Worm (Caenorhabditis elegans) whole organism, L2 larva: Measurements from ENCODE around the gene nac-3.

Experiments used
- C34F6.9 ChIP-seq: fragments of 150-350 bp; optimal IDR thresholded peaks from 2 replicates; lab custom pipeline; 2014; ENCODE audit warnings: missing biosample characterization, missing genetic modification characterization
- F13H6.1 ChIP-seq: sonication (generic microtip); optimal IDR thresholded peaks from 2 replicates; lab custom pipeline; 2016; ENCODE audit warnings: missing genetic modification characterization, missing compliant biosample characterization
- R02D3.7 ChIP-seq: fragments of 150-350 bp; optimal IDR thresholded peaks from 2 replicates; lab custom pipeline; 2014; ENCODE audit warnings: missing biosample characterization, missing genetic modification characterization
- Y55F3AM.14 ChIP-seq: fragments of 200-800 bp; sonication (Bioruptor generic); optimal IDR thresholded peaks from 2 replicates; lab custom pipeline; 2018; ENCODE audit warnings: mild to moderate bottlenecking, missing genetic modification characterization, missing compliant biosample characterization
- ZK546.5 ChIP-seq: sonication (generic microtip); optimal IDR thresholded peaks from 2 replicates; lab custom pipeline; 2017; ENCODE audit warnings: missing biosample characterization, missing genetic modification characterization
- aly-2 ChIP-seq: fragments of 150-350 bp; optimal IDR thresholded peaks from 2 replicates; lab custom pipeline; 2014; ENCODE audit warnings: missing biosample characterization, missing genetic modification characterization
- ama-1 ChIP-seq: fragments of 150-350 bp; optimal IDR thresholded peaks from 2 replicates; lab custom pipeline; 2018; ENCODE audit warnings: inconsistent platforms
- crh-2 ChIP-seq: sonication (generic microtip); optimal IDR thresholded peaks from 2 replicates; lab custom pipeline; 2017; ENCODE audit warnings: missing biosample characterization, missing genetic modification characterization
- elt-1 ChIP-seq: fragments of 150-350 bp; optimal IDR thresholded peaks from 2 replicates; lab custom pipeline; 2014; ENCODE audit warnings: missing biosample characterization, missing genetic modification characterization
- elt-3 ChIP-seq: sonication (generic microtip); optimal IDR thresholded peaks from 2 replicates; lab custom pipeline; 2017; ENCODE audit warnings: missing biosample characterization, missing genetic modification characterization
- gmeb-1 ChIP-seq: fragments of 150-350 bp; optimal IDR thresholded peaks from 2 replicates; lab custom pipeline; 2014; ENCODE audit warnings: missing biosample characterization, missing genetic modification characterization
- lin-11 ChIP-seq: fragments of 150-350 bp; sonication (generic microtip); optimal IDR thresholded peaks from 2 replicates; lab custom pipeline; 2014; ENCODE audit warnings: missing biosample characterization, missing genetic modification characterization, inconsistent platforms, mixed read lengths
- lin-13 ChIP-seq: fragments of 150-350 bp; optimal IDR thresholded peaks from 2 replicates; lab custom pipeline; 2014; ENCODE audit warnings: missing biosample characterization, missing genetic modification reagents, missing genetic modification characterization
- lsy-2 ChIP-seq, 2 experiments: fragments of 150-350 bp in 1 of 2; sonication (generic microtip) in 1 of 2; optimal IDR thresholded peaks; 2 replicates each; lab custom pipeline; 2014 to 2017; ENCODE audit warnings: missing biosample characterization in 2 of 2, missing genetic modification characterization in 2 of 2
- mab-5 ChIP-seq: fragments of 150-350 bp; optimal IDR thresholded peaks from 2 replicates; lab custom pipeline; 2014; ENCODE audit warnings: missing biosample characterization, missing genetic modification characterization
- mbf-1 ChIP-seq: sonication (generic microtip); optimal IDR thresholded peaks from 2 replicates; lab custom pipeline; 2017; ENCODE audit warnings: missing biosample characterization, missing genetic modification characterization
- mdl-1 ChIP-seq, 2 experiments: fragments of 150-350 bp in 1 of 2; sonication (generic microtip) in 1 of 2; optimal IDR thresholded peaks; 2 replicates each; lab custom pipeline; 2017; ENCODE audit warnings: missing biosample characterization in 2 of 2, missing genetic modification characterization in 2 of 2
- nhr-10 ChIP-seq: sonication (generic microtip); optimal IDR thresholded peaks from 2 replicates; lab custom pipeline; 2017; ENCODE audit warnings: missing biosample characterization, missing genetic modification characterization
- nhr-12 ChIP-seq: fragments of 150-350 bp; optimal IDR thresholded peaks from 2 replicates; lab custom pipeline; 2014; ENCODE audit warnings: missing biosample characterization, missing genetic modification characterization
- nhr-129 ChIP-seq: fragments of 150-350 bp; optimal IDR thresholded peaks from 2 replicates; lab custom pipeline; 2014; ENCODE audit warnings: missing biosample characterization, missing genetic modification characterization
- nhr-21 ChIP-seq: fragments of 150-350 bp; optimal IDR thresholded peaks from 2 replicates; lab custom pipeline; 2014; ENCODE audit warnings: missing biosample characterization, missing genetic modification characterization
- nhr-23 ChIP-seq: fragments of 150-350 bp; optimal IDR thresholded peaks from 2 replicates; lab custom pipeline; 2014; ENCODE audit warnings: missing biosample characterization, missing genetic modification reagents, missing genetic modification characterization
- nhr-237 ChIP-seq: fragments of 150-350 bp; optimal IDR thresholded peaks from 2 replicates; lab custom pipeline; 2014; ENCODE audit warnings: missing biosample characterization, missing genetic modification characterization
- nhr-6 ChIP-seq: fragments of 150-350 bp; optimal IDR thresholded peaks from 2 replicates; lab custom pipeline; 2014; ENCODE audit warnings: missing biosample characterization, missing genetic modification characterization
- nhr-77 ChIP-seq: fragments of 150-350 bp; optimal IDR thresholded peaks from 2 replicates; lab custom pipeline; 2014; ENCODE audit warnings: missing biosample characterization, missing genetic modification characterization
- sem-4 ChIP-seq: fragments of 150-350 bp; optimal IDR thresholded peaks from 2 replicates; lab custom pipeline; 2014; ENCODE audit warnings: missing biosample characterization, missing genetic modification reagents, missing genetic modification characterization
- skn-1 ChIP-seq: sonication (generic microtip); optimal IDR thresholded peaks from 2 replicates; lab custom pipeline; 2017; ENCODE audit warnings: missing biosample characterization, missing genetic modification characterization
- sma-3 ChIP-seq: sonication (generic microtip); optimal IDR thresholded peaks from 2 replicates; lab custom pipeline; 2016; ENCODE audit warnings: missing genetic modification reagents, missing genetic modification characterization, missing compliant biosample characterization
- sma-9 ChIP-seq, 2 experiments: fragments of 150-350 bp in 1 of 2; sonication (generic microtip) in 1 of 2; optimal IDR thresholded peaks; 2 replicates each; lab custom pipeline; 2014 to 2016; ENCODE audit warnings: missing genetic modification characterization in 2 of 2, mild to moderate bottlenecking in 1 of 2, missing biosample characterization in 1 of 2, missing compliant biosample characterization in 1 of 2, missing genetic modification reagents in 1 of 2, moderate library complexity in 1 of 2
- snpc-4 ChIP-seq: fragments of 150-350 bp; optimal IDR thresholded peaks from 2 replicates; lab custom pipeline; 2014; ENCODE audit warnings: missing biosample characterization, missing genetic modification characterization
- unc-55 ChIP-seq: fragments of 150-350 bp; sonication (generic microtip); optimal IDR thresholded peaks from 3 replicates; lab custom pipeline; 2014; ENCODE audit warnings: missing biosample characterization, missing genetic modification reagents, missing genetic modification characterization
- unc-62 ChIP-seq: fragments of 150-350 bp; optimal IDR thresholded peaks from 2 replicates; lab custom pipeline; 2014; ENCODE audit warnings: missing biosample characterization, missing genetic modification reagents, missing genetic modification characterization
- zag-1 ChIP-seq: fragments of 150-350 bp; optimal IDR thresholded peaks from 2 replicates; lab custom pipeline; 2014; ENCODE audit warnings: missing biosample characterization, missing genetic modification characterization
- ztf-11 ChIP-seq: sonication (generic microtip); optimal IDR thresholded peaks from 2 replicates; lab custom pipeline; 2017; ENCODE audit warnings: missing biosample characterization, missing genetic modification characterization
- ztf-4 ChIP-seq: fragments of 150-350 bp; optimal IDR thresholded peaks from 2 replicates; lab custom pipeline; 2014; ENCODE audit warnings: missing biosample characterization, missing genetic modification characterization

Gene nac-3

ce11 chrIII:10178023-10178422, 25.4 kb downstream of the nac-3 start:
- no peak for TF ChIP-seq nhr-237 (tag; lab: Kevin White, UChicago)
- no peak for TF ChIP-seq zag-1 (tag; lab: Kevin White, UChicago)
- no peak for TF ChIP-seq mab-5
- TF ChIP-seq crh-2 (tag; lab: Kevin White, UChicago): no peak
- no peak for TF ChIP-seq mdl-1 (tag; optimal IDR thresholded peaks at IDR 0.05; lab: Kevin White, UChicago)
- TF ChIP-seq ztf-4 (tag; lab: Kevin White, UChicago): no peak
- no peak for TF ChIP-seq elt-3 (tag; lab: Kevin White, UChicago)
- TF ChIP-seq nhr-6 (tag; lab: Kevin White, UChicago): no peak
- no peak for TF ChIP-seq snpc-4 (tag; lab: Kevin White, UChicago)
- no peak for TF ChIP-seq nhr-10 (tag; lab: Kevin White, UChicago)
- TF ChIP-seq sma-3 (GFP tag; lab: Kevin White, UChicago): no peak
- TF ChIP-seq sma-9 (GFP tag; optimal IDR thresholded peaks at IDR 0.05; lab: Kevin White, UChicago): no peak
- TF ChIP-seq sma-9 (tag; optimal IDR thresholded peaks at IDR 0.05; lab: Kevin White, UChicago): no peak
- TF ChIP-seq ztf-11 (tag; lab: Kevin White, UChicago): no peak
- TF ChIP-seq nhr-23: no peak
- no peak for TF ChIP-seq sem-4 (tag; lab: Kevin White, UChicago)
- no peak for TF ChIP-seq nhr-129 (tag; lab: Kevin White, UChicago)
- TF ChIP-seq nhr-77: no peak
- no peak for TF ChIP-seq C34F6.9
- TF ChIP-seq Y55F3AM.14 (GFP tag; lab: Kevin White, UChicago): no peak

DNA sequence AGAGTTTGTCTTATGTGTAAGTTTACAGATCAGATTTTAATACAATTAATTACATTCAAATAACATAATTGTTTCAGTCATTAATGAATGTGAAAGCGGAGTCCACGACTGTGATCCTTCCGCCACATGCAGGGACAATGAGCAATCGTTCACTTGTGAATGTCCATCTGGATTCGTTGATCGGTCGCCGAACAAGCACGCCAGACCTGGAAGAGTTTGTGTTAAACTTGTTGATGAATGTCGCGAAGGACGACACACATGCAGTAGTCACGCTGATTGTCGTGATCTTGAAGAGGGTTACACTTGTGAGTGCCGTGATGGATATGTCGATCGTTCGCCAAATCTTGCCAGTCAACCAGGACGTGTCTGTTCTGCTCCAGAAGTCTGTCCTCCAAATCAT, 26.0 kb downstream of the nac-3 start:
- no peak for TF ChIP-seq nhr-21 (tag; lab: Kevin White, UChicago)
- no peak for TF ChIP-seq sma-3 (GFP tag; lab: Kevin White, UChicago)
- no peak for TF ChIP-seq elt-1
- no peak for TF ChIP-seq snpc-4 (tag; lab: Kevin White, UChicago)
- TF ChIP-seq mdl-1 (tag; optimal IDR thresholded peaks at IDR 0.05; lab: Kevin White, UChicago): no peak
- TF ChIP-seq unc-62 (GFP tag; lab: Kevin White, UChicago): no peak
- no peak for TF ChIP-seq elt-3 (tag; lab: Kevin White, UChicago)

ce11 chrIII:10179444-10179843, 26.8 kb downstream of the nac-3 start:
- TF ChIP-seq mbf-1 (tag; lab: Kevin White, UChicago): no peak
- TF ChIP-seq lin-11 (tag; lab: Kevin White, UChicago): no peak
- TF ChIP-seq lin-13 (GFP tag; lab: Kevin White, UChicago): no peak
- no peak for TF ChIP-seq lsy-2 (tag; optimal IDR thresholded peaks at IDR 0.05; lab: Kevin White, UChicago)
- TF ChIP-seq crh-2 (tag; lab: Kevin White, UChicago): no peak
- no peak for TF ChIP-seq gmeb-1 (tag; lab: Kevin White, UChicago)
- TF ChIP-seq unc-62 (GFP tag; lab: Kevin White, UChicago): no peak
- TF ChIP-seq nhr-12 (tag; lab: Kevin White, UChicago): no peak
- TF ChIP-seq R02D3.7 (tag; lab: Kevin White, UChicago): no peak
- TF ChIP-seq zag-1 (tag; lab: Kevin White, UChicago): no peak
- no peak for TF ChIP-seq ZK546.5 (tag; lab: Kevin White, UChicago)
- TF ChIP-seq, all 48 proteins: peak for 0

DNA sequence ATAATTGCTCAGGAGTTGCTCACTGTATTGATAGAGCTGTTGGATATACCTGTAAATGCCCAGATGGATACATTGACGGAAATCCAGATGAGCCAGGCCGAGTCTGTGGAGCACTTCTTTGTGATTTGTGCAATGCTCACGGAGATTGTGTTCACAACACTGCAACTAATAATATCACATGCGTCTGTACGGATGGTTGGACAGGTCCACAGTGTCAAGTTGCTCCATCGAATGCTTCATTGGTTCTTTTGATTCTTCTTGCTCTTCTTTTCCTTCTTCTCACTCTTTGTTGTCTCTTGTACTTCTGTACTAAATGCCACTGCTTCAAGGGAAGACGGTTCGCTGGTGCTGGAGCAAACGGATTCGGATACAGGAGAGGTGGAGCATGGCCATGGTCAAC, 29.3 kb downstream of the nac-3 start:
- TF ChIP-seq crh-2 (tag; lab: Kevin White, UChicago) (no peak), unc-55 (GFP tag; lab: Kevin White, UChicago) (no peak), aly-2 (no peak), skn-1 (no peak), nhr-129 (tag; lab: Kevin White, UChicago) (no peak), Y55F3AM.14 (GFP tag; lab: Kevin White, UChicago) (no peak), ztf-11 (tag; lab: Kevin White, UChicago) (no peak), F13H6.1 (tag; lab: Kevin White, UChicago) (no peak), snpc-4 (tag; lab: Kevin White, UChicago) (no peak), unc-62 (GFP tag; lab: Kevin White, UChicago) (no peak), ama-1 (lab: Kevin White, UChicago) (no peak), elt-3 (tag; lab: Kevin White, UChicago) (no peak), nhr-77 (no peak)
